Worm (Caenorhabditis elegans): Measurements from ENCODE around the gene aqp-12.

DNA sequence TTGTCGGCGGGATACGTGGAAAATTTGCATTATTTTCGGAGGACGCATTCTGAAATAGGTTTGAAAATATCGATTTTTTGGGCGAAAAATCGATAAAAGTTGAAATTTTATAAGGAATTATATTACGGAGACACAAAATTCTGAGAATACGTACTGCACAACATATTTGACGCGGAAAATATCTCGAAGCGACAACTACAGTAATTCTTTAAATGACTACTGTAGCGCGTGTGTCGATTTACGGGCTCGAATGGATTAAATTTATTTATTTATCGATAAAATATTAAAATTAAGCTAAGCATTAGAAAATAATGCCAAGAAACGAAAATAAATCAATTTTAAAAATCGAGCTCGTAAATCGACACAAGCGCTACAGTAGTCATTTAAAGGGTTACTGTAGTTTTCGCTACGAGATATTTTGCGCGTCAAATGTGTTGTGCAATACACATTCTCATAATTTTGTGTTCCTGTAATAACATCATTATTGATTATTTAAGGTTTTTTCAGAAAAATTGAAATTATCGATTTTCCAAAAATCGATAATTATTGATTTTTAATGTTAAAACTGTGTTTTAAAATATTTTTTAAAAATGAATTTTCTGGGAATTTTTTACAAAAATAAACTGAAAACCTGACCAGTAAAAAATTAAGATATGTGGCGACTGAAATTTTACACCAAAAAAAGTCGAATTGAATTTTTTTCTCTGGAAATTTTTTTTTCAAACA, 2.9 kb upstream of the aqp-12 start, which contains the start of gene polg-1:
- TF ChIP-seq ama-1 (optimal IDR thresholded peaks at IDR 0.05) (no peak), pha-2 (tag; optimal IDR thresholded peaks at IDR 0.05) (no peak), nfya-1 (tag; optimal IDR thresholded peaks at IDR 0.05) (no peak), nhr-11 (tag; optimal IDR thresholded peaks at IDR 0.05) (no peak), Y22D7AL.16 (tag; optimal IDR thresholded peaks at IDR 0.05) (no peak), gmeb-2 (tag; optimal IDR thresholded peaks at IDR 0.05) (no peak), F13H6.1 (tag; optimal IDR thresholded peaks at IDR 0.05) (no peak), sox-4 (tag; optimal IDR thresholded peaks at IDR 0.05) (no peak), ceh-18 (tag; optimal IDR thresholded peaks at IDR 0.05) (no peak)
